Worm (Caenorhabditis elegans): ENCODE measurements around the gene npp-9.

Gene npp-9

ce11 chrIII:3370054-3370453 is 34.2 kb downstream of the npp-9 start, which contains the start of gene prk-2:
TSS of gene prk-2 (minus strand) at chrIII:3370209.
- TF ChIP-seq hnd-1 (tag; optimal IDR thresholded peaks at IDR 0.05) (no peak), pes-1 (GFP tag; IDR thresholded peaks at IDR 0.05) (no peak), ceh-36 (tag; optimal IDR thresholded peaks at IDR 0.05) (no peak), sea-1 (GFP tag; conservative IDR thresholded peaks at IDR 0.05) (no peak), hmg-4 (GFP tag; optimal IDR thresholded peaks at IDR 0.05) (no peak), ets-7 (tag; optimal IDR thresholded peaks at IDR 0.05) (no peak), ama-1 (optimal IDR thresholded peaks at IDR 0.05) (no peak), hmbx-1 (tag; optimal IDR thresholded peaks at IDR 0.05) (no peak), tbx-37 (GFP tag; conservative IDR thresholded peaks at IDR 0.05) (no peak)

ce11 chrIII:3367772-3368171 is 36.5 kb downstream of the npp-9 start:
- TF ChIP-seq aly-1 (tag; optimal IDR thresholded peaks at IDR 0.05) (no peak), sea-1 (GFP tag; conservative IDR thresholded peaks at IDR 0.05) (no peak), scrt-1 (GFP tag; IDR thresholded peaks at IDR 0.05) (no peak), ama-1 (optimal IDR thresholded peaks at IDR 0.05) (no peak), flt-1 (GFP tag; IDR thresholded peaks at IDR 0.05) (no peak), B0310.2 (tag; optimal IDR thresholded peaks at IDR 0.05) (no peak), ceh-13 (GFP tag; optimal IDR thresholded peaks at IDR 0.05) (no peak), F13C5.2 (tag; optimal IDR thresholded peaks at IDR 0.05) (no peak), hmbx-1 (tag; optimal IDR thresholded peaks at IDR 0.05) (no peak), hnd-1 (tag; optimal IDR thresholded peaks at IDR 0.05) (no peak), tbx-11 (GFP tag; IDR thresholded peaks at IDR 0.05) (no peak), pes-1 (GFP tag; IDR thresholded peaks at IDR 0.05) (no peak)

ce11 chrIII:3360067-3360466 is 44.2 kb downstream of the npp-9 start:
- TF ChIP-seq flt-1 (GFP tag; IDR thresholded peaks at IDR 0.05) (no peak), tbx-11 (GFP tag; IDR thresholded peaks at IDR 0.05) (no peak), ets-7 (tag; optimal IDR thresholded peaks at IDR 0.05) (no peak), hmbx-1 (tag; optimal IDR thresholded peaks at IDR 0.05) (no peak), hmg-4 (GFP tag; optimal IDR thresholded peaks at IDR 0.05) (no peak), tra-4 (tag; optimal IDR thresholded peaks at IDR 0.05) (no peak), ceh-36 (tag; optimal IDR thresholded peaks at IDR 0.05) (no peak), F13C5.2 (tag; optimal IDR thresholded peaks at IDR 0.05) (no peak), pes-1 (GFP tag; IDR thresholded peaks at IDR 0.05) (no peak), hnd-1 (tag; optimal IDR thresholded peaks at IDR 0.05) (no peak), ceh-13 (GFP tag; optimal IDR thresholded peaks at IDR 0.05) (no peak), tbx-37 (GFP tag; conservative IDR thresholded peaks at IDR 0.05) (no peak), B0310.2 (tag; optimal IDR thresholded peaks at IDR 0.05) (no peak), sea-1 (GFP tag; conservative IDR thresholded peaks at IDR 0.05) (no peak), aly-1 (tag; optimal IDR thresholded peaks at IDR 0.05) (no peak)

ce11 chrIII:3355791-3356190 is 48.5 kb downstream of the npp-9 start:
- TF ChIP-seq scrt-1 (GFP tag; IDR thresholded peaks at IDR 0.05) (no peak), B0310.2 (tag; optimal IDR thresholded peaks at IDR 0.05) (no peak), ceh-36 (tag; optimal IDR thresholded peaks at IDR 0.05) (no peak), hmg-4 (GFP tag; optimal IDR thresholded peaks at IDR 0.05) (no peak), flt-1 (GFP tag; IDR thresholded peaks at IDR 0.05) (no peak), tbx-37 (GFP tag; conservative IDR thresholded peaks at IDR 0.05) (no peak)

- TF ChIP-seq hnd-1 (tag; optimal IDR thresholded peaks at IDR 0.05) (no peak), ceh-13 (GFP tag; optimal IDR thresholded peaks at IDR 0.05) (no peak), pes-1 (GFP tag; IDR thresholded peaks at IDR 0.05) (no peak), ceh-36 (tag; optimal IDR thresholded peaks at IDR 0.05) (no peak), B0310.2 (tag; optimal IDR thresholded peaks at IDR 0.05) (no peak), hmbx-1 (tag; optimal IDR thresholded peaks at IDR 0.05) (no peak), tbx-37 (GFP tag; conservative IDR thresholded peaks at IDR 0.05) (no peak), scrt-1 (GFP tag; IDR thresholded peaks at IDR 0.05) (no peak), hmg-4 (GFP tag; optimal IDR thresholded peaks at IDR 0.05) (no peak), tra-4 (tag; optimal IDR thresholded peaks at IDR 0.05) (no peak), ets-7 (tag; optimal IDR thresholded peaks at IDR 0.05) (no peak), flt-1 (GFP tag; IDR thresholded peaks at IDR 0.05) (no peak), tbx-11 (GFP tag; IDR thresholded peaks at IDR 0.05) (no peak), sea-1 (GFP tag; conservative IDR thresholded peaks at IDR 0.05) (no peak)
These were observed 52.6 kb downstream of the npp-9 start for ce11 chrIII:3351672-3352071.

ce11 chrIII:3351091-3351490 is 53.2 kb downstream of the npp-9 start:
- TF ChIP-seq hmg-4 (GFP tag; optimal IDR thresholded peaks at IDR 0.05) (no peak), flt-1 (GFP tag; IDR thresholded peaks at IDR 0.05) (no peak), aly-1 (tag; optimal IDR thresholded peaks at IDR 0.05) (no peak), ceh-13 (GFP tag; optimal IDR thresholded peaks at IDR 0.05) (no peak), scrt-1 (GFP tag; IDR thresholded peaks at IDR 0.05) (no peak), hnd-1 (tag; optimal IDR thresholded peaks at IDR 0.05) (no peak), B0310.2 (tag; optimal IDR thresholded peaks at IDR 0.05) (no peak), pes-1 (GFP tag; IDR thresholded peaks at IDR 0.05) (no peak), F13C5.2 (tag; optimal IDR thresholded peaks at IDR 0.05) (no peak), ceh-36 (tag; optimal IDR thresholded peaks at IDR 0.05) (no peak), hmbx-1 (tag; optimal IDR thresholded peaks at IDR 0.05) (no peak), tbx-37 (GFP tag; conservative IDR thresholded peaks at IDR 0.05) (no peak), ets-7 (tag; optimal IDR thresholded peaks at IDR 0.05) (no peak), tra-4 (tag; optimal IDR thresholded peaks at IDR 0.05) (no peak), sea-1 (GFP tag; conservative IDR thresholded peaks at IDR 0.05) (no peak), tbx-11 (GFP tag; IDR thresholded peaks at IDR 0.05) (no peak)

Data from whole organism, early embryonic.